Fruit fly (Drosophila melanogaster): ENCODE measurements around the gene CG5122.
A peak's percentile ranks its signal among the peaks of the same experiment; 100 is the strongest.

CG5122 gene

dm6 chr2L:13083423-13084079, 46.8 kb upstream of the CG5122 start (continued):
- TF ChIP-seq CG9932 (GFP tag; IDR thresholded peaks at IDR 0.05) (peak; percentile 98), CG10543 (GFP tag; optimal IDR thresholded peaks at IDR 0.05) (peak; percentile 69), CG2202 (tag; optimal IDR thresholded peaks at IDR 0.05) (no peak), tio (GFP tag; optimal IDR thresholded peaks at IDR 0.05) (peak; percentile 81), Taf1 (GFP tag; IDR thresholded peaks at IDR 0.05) (peak; percentile 94), Oaz (GFP tag; IDR thresholded peaks at IDR 0.05) (peak; percentile 68), CG12942 (GFP tag; optimal IDR thresholded peaks at IDR 0.05) (peak; percentile 56), Dbx (GFP tag; IDR thresholded peaks at IDR 0.05) (peak; percentile 97), CG18011 (GFP tag; optimal IDR thresholded peaks at IDR 0.05) (peak; percentile 76), Nf-YA (GFP tag; IDR thresholded peaks at IDR 0.05) (peak; percentile 45), H15 (GFP tag; IDR thresholded peaks at IDR 0.05) (peak; percentile 82; the same call in 2 of the 3 replicates), CG1832 (GFP tag; optimal IDR thresholded peaks at IDR 0.05) (no peak), CG7357 (GFP tag; IDR thresholded peaks at IDR 0.05) (peak; percentile 81), sisA (GFP tag; IDR thresholded peaks at IDR 0.05) (peak; percentile 81), CG17568 (GFP tag; optimal IDR thresholded peaks at IDR 0.05) (peak; percentile 73), Bdp1 (GFP tag; optimal IDR thresholded peaks at IDR 0.05) (peak; percentile 63), Elba2 (GFP tag; optimal IDR thresholded peaks at IDR 0.05) (no peak), salm (tag; optimal IDR thresholded peaks at IDR 0.05) (peak; percentile 39), CG10979 (tag; optimal IDR thresholded peaks at IDR 0.05) (no peak), Scr (GFP tag; IDR thresholded peaks at IDR 0.05; ENCODE audit: partially characterized antibody) (no peak), B-H1 (GFP tag; IDR thresholded peaks at IDR 0.05) (peak; percentile 80), lola (GFP tag; optimal IDR thresholded peaks at IDR 0.05) (no peak), nau (GFP tag; optimal IDR thresholded peaks at IDR 0.05) (peak; percentile 76), prd (optimal IDR thresholded peaks at IDR 0.05) (no peak), prd (GFP tag; IDR thresholded peaks at IDR 0.05) (peak; percentile 91), CG16779 (GFP tag; IDR thresholded peaks at IDR 0.05) (peak; percentile 94), scrt (GFP tag; optimal IDR thresholded peaks at IDR 0.05) (peak; percentile 78), hkb (optimal IDR thresholded peaks at IDR 0.05) (no peak), hkb (GFP tag; IDR thresholded peaks at IDR 0.05) (peak; percentile 86), Sry-δ (GFP tag; optimal IDR thresholded peaks at IDR 0.05) (peak; percentile 46), run (tag; optimal IDR thresholded peaks at IDR 0.05) (peak; percentile 41), HHEX (GFP tag; optimal IDR thresholded peaks at IDR 0.05) (peak; percentile 86), CG14667 (GFP tag; IDR thresholded peaks at IDR 0.05) (peak; percentile 83), CG7271 (tag; optimal IDR thresholded peaks at IDR 0.05) (no peak), eyg (GFP tag; optimal IDR thresholded peaks at IDR 0.05) (peak; percentile 82), nerfin-1 (tag; optimal IDR thresholded peaks at IDR 0.05) (no peak), Sin3A (optimal IDR thresholded peaks at IDR 0.05) (no peak), otp (GFP tag; IDR thresholded peaks at IDR 0.05) (peak; percentile 86), CG1602 (GFP tag; optimal IDR thresholded peaks at IDR 0.05) (peak; percentile 60), sug (tag; optimal IDR thresholded peaks at IDR 0.05) (peak; percentile 50), cwo (GFP tag; optimal IDR thresholded peaks at IDR 0.05) (peak; percentile 88), CG3726 (GFP tag; IDR thresholded peaks at IDR 0.05) (peak; percentile 80; the same call in 2 of the 3 replicates), trh (GFP tag; optimal IDR thresholded peaks at IDR 0.05) (peak; percentile 55), Xrp1 (GFP tag; IDR thresholded peaks at IDR 0.05) (peak; percentile 73), Optix (GFP tag; IDR thresholded peaks at IDR 0.05) (0 out of 3 replicates have a peak, but pooled peaks have one; percentile 47), CG13287 (GFP tag; IDR thresholded peaks at IDR 0.05; ENCODE audit: partially characterized antibody) (no peak; the same call in 1 of the 2 replicates), unc-4 (GFP tag; IDR thresholded peaks at IDR 0.05; ENCODE audit: partially characterized antibody) (no peak), mam (GFP tag; optimal IDR thresholded peaks at IDR 0.05) (peak; percentile 93), Abd-B (GFP tag; optimal IDR thresholded peaks at IDR 0.05) (peak; percentile 77), CG11456 (GFP tag; IDR thresholded peaks at IDR 0.05) (peak; percentile 96)
